Fruit fly (Drosophila melanogaster): ENCODE results near the gene Smn.

Gene Smn

dm6 chr3L:16615132-16615709 is 33.9 kb upstream of the Smn start, which contains the start of gene Mo25 (continued):
- TF ChIP-seq Hr51 (GFP tag; optimal IDR thresholded peaks at IDR 0.05) (no peak), Elba2 (GFP tag; optimal IDR thresholded peaks at IDR 0.05) (no peak), mld (GFP tag; IDR thresholded peaks at IDR 0.05; ENCODE audit: partially characterized antibody) (no peak; the same call in 2 of the 3 replicates), CG10565 (GFP tag; optimal IDR thresholded peaks at IDR 0.05) (no peak), CG3065 (GFP tag; optimal IDR thresholded peaks at IDR 0.05) (no peak), sna (GFP tag; IDR thresholded peaks at IDR 0.05; ENCODE audit: partially characterized antibody) (peak; percentile 64), CG3163 (GFP tag; optimal IDR thresholded peaks at IDR 0.05) (no peak), CG11723 (GFP tag; optimal IDR thresholded peaks at IDR 0.05) (no peak), E2f2 (GFP tag; IDR thresholded peaks at IDR 0.05) (peak; percentile 86), knrl (GFP tag; IDR thresholded peaks at IDR 0.05; ENCODE audit: partially characterized antibody) (peak; percentile 74), fd102C (GFP tag; optimal IDR thresholded peaks at IDR 0.05) (no peak), CG10654 (GFP tag; optimal IDR thresholded peaks at IDR 0.05) (no peak), nmo (GFP tag; optimal IDR thresholded peaks at IDR 0.05) (peak; percentile 40), CG12942 (GFP tag; optimal IDR thresholded peaks at IDR 0.05) (no peak), CG16863 (GFP tag; optimal IDR thresholded peaks at IDR 0.05) (no peak), Fer2 (tag; optimal IDR thresholded peaks at IDR 0.05) (peak; percentile 10), CG18619 (GFP tag; optimal IDR thresholded peaks at IDR 0.05) (no peak), btn (GFP tag; optimal IDR thresholded peaks at IDR 0.05) (no peak), Spps (tag; optimal IDR thresholded peaks at IDR 0.05) (no peak), CG13894 (tag; optimal IDR thresholded peaks at IDR 0.05) (peak; percentile 40), Mrtf (GFP tag; IDR thresholded peaks at IDR 0.05) (no peak), psq (GFP tag; optimal IDR thresholded peaks at IDR 0.05) (no peak), CHES-1-like (GFP tag; optimal IDR thresholded peaks at IDR 0.05) (no peak), Hmx (GFP tag; optimal IDR thresholded peaks at IDR 0.05) (no peak), CG7556 (GFP tag; optimal IDR thresholded peaks at IDR 0.05) (peak; percentile 29), tio (GFP tag; optimal IDR thresholded peaks at IDR 0.05) (no peak), ems (GFP tag; optimal IDR thresholded peaks at IDR 0.05) (peak; percentile 47), CG2678 (tag; optimal IDR thresholded peaks at IDR 0.05) (no peak), Gsc (GFP tag; IDR thresholded peaks at IDR 0.05) (no peak), ato (GFP tag; IDR thresholded peaks at IDR 0.05; ENCODE audit: partially characterized antibody) (peak; percentile 55), Pdp1 (GFP tag; optimal IDR thresholded peaks at IDR 0.05) (peak in 1 of 2 experiments; percentile 41), gfzf (GFP tag; optimal IDR thresholded peaks at IDR 0.05) (no peak), trem (tag; optimal IDR thresholded peaks at IDR 0.05) (peak; percentile 78), CG16815 (GFP tag; optimal IDR thresholded peaks at IDR 0.05) (no peak), ac (GFP tag; optimal IDR thresholded peaks at IDR 0.05) (no peak), CG13296 (GFP tag; optimal IDR thresholded peaks at IDR 0.05) (peak; percentile 44), gsb (GFP tag; IDR thresholded peaks at IDR 0.05) (no peak), usp (GFP tag; optimal IDR thresholded peaks at IDR 0.05) (no peak), jumu (GFP tag; optimal IDR thresholded peaks at IDR 0.05) (no peak), zen (tag; optimal IDR thresholded peaks at IDR 0.05) (peak; percentile 41), Doc2 (GFP tag; IDR thresholded peaks at IDR 0.05) (no peak), NK7.1 (GFP tag; optimal IDR thresholded peaks at IDR 0.05) (no peak), Ptx1 (GFP tag; IDR thresholded peaks at IDR 0.05) (no peak), abd-A (tag; optimal IDR thresholded peaks at IDR 0.05) (no peak), CG32532 (GFP tag; IDR thresholded peaks at IDR 0.05) (peak; percentile 52), CG17328 (GFP tag; IDR thresholded peaks at IDR 0.05) (no peak), Antp (GFP tag; optimal IDR thresholded peaks at IDR 0.05) (no peak), zfh1 (GFP tag; IDR thresholded peaks at IDR 0.05) (no peak), dm (GFP tag; optimal IDR thresholded peaks at IDR 0.05) (no peak), CG2129 (GFP tag; IDR thresholded peaks at IDR 0.05; ENCODE audit: partially characterized antibody) (0 out of 2 replicates have a peak, but pooled peaks have one; percentile 45)

Measured in whole organism, embryonic.